Fruit fly (Drosophila melanogaster): ENCODE results near the gene CG4686.
A peak's percentile ranks its signal among the peaks of the same experiment; 100 is the strongest.

The CG4686 gene

DNA sequence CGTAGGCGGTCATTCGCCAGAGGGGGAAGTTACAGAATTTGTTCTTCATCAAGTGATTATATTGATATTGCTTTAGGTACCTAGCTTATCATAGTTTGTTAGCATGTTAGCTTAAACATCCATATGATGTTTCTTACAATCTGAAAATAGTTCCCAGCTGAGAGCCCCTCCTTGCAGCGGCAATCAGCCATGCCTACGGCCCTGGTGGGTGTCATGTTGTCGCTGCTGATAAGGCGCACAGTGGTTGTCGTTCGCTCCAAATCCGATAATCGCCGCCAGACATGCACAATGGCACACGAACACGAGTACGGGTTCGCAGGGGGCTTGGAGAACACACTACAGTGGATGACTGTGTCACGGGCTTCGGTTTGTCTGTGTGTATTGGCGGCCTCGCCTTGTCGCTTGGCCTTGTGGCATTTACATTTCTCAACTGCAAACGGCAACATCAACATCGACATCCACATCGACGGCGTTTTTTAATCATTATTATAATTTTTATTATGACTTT lies 41.7 kb downstream of the CG4686 start (continued):
- TF ChIP-seq CG12071 (GFP tag; optimal IDR thresholded peaks at IDR 0.05), result peak; percentile 78
- peak; percentile 70 for TF ChIP-seq Mad (GFP tag; optimal IDR thresholded peaks at IDR 0.05)
- no peak for TF ChIP-seq pita (GFP tag; optimal IDR thresholded peaks at IDR 0.05)
- TF ChIP-seq Atf-2 (GFP tag; optimal IDR thresholded peaks at IDR 0.05), result peak; percentile 45
- peak; percentile 11; the same call in 1 of the 4 replicates for TF ChIP-seq Dll (GFP tag; IDR thresholded peaks at IDR 0.05; ENCODE audit: partially characterized antibody)
- TF ChIP-seq Dip3 (GFP tag; optimal IDR thresholded peaks at IDR 0.05), result peak; percentile 86
- peak; percentile 61 for TF ChIP-seq CG8388 (GFP tag; optimal IDR thresholded peaks at IDR 0.05)
- TF ChIP-seq CG30431 (GFP tag; optimal IDR thresholded peaks at IDR 0.05), result peak; percentile 54
- peak; percentile 67 for TF ChIP-seq chn (GFP tag; optimal IDR thresholded peaks at IDR 0.05)
- no peak for TF ChIP-seq zen2 (GFP tag; IDR thresholded peaks at IDR 0.05; ENCODE audit: partially characterized antibody)
- peak; percentile 59 for TF ChIP-seq onecut (GFP tag; IDR thresholded peaks at IDR 0.05)
- peak; percentile 73 for TF ChIP-seq CG8944 (GFP tag; optimal IDR thresholded peaks at IDR 0.05)
- TF ChIP-seq zfh2 (GFP tag; optimal IDR thresholded peaks at IDR 0.05), result peak; percentile 82
- TF ChIP-seq NC2β (GFP tag; optimal IDR thresholded peaks at IDR 0.05), result peak; percentile 48
- TF ChIP-seq Dp (GFP tag; optimal IDR thresholded peaks at IDR 0.05), result no peak
- TF ChIP-seq HmgZ (tag; optimal IDR thresholded peaks at IDR 0.05), result peak; percentile 86
- peak; percentile 70 for TF ChIP-seq CG1602 (GFP tag; optimal IDR thresholded peaks at IDR 0.05)
- no peak for TF ChIP-seq Tbp (GFP tag; optimal IDR thresholded peaks at IDR 0.05)
- TF ChIP-seq Jarid2 (GFP tag; optimal IDR thresholded peaks at IDR 0.05), result no peak
- TF ChIP-seq CG1647 (GFP tag; optimal IDR thresholded peaks at IDR 0.05), result peak; percentile 75
- peak; percentile 89 for TF ChIP-seq vvl (GFP tag; IDR thresholded peaks at IDR 0.05)
- TF ChIP-seq NK7.1 (GFP tag; optimal IDR thresholded peaks at IDR 0.05), result peak; percentile 63
- peak; percentile 92 for TF ChIP-seq CG18599 (GFP tag; optimal IDR thresholded peaks at IDR 0.05)
- TF ChIP-seq chif (GFP tag; optimal IDR thresholded peaks at IDR 0.05), result peak; percentile 73 to 80
- TF ChIP-seq CG12769 (tag; optimal IDR thresholded peaks at IDR 0.05), result peak; percentile 97
- TF ChIP-seq Dfd (GFP tag; optimal IDR thresholded peaks at IDR 0.05), result no peak
- 0 out of 2 replicates have a peak, but pooled peaks have one; percentile 10 for TF ChIP-seq dati (GFP tag; IDR thresholded peaks at IDR 0.05)
- peak; percentile 49; the same call in 1 of the 2 replicates for TF ChIP-seq cas (GFP tag; IDR thresholded peaks at IDR 0.05)
- TF ChIP-seq CG3163 (GFP tag; optimal IDR thresholded peaks at IDR 0.05), result no peak
- no peak for TF ChIP-seq CG31388 (GFP tag; optimal IDR thresholded peaks at IDR 0.05)
- peak; percentile 91 for TF ChIP-seq dysf (GFP tag; IDR thresholded peaks at IDR 0.05)
- TF ChIP-seq nerfin-2 (GFP tag; IDR thresholded peaks at IDR 0.05; ENCODE audit: partially characterized antibody), result no peak
- peak; percentile 80 for TF ChIP-seq CG4730 (GFP tag; IDR thresholded peaks at IDR 0.05)
- TF ChIP-seq CG6854 (GFP tag; optimal IDR thresholded peaks at IDR 0.05), result peak; percentile 51
- peak; percentile 58 for TF ChIP-seq abd-A (tag; optimal IDR thresholded peaks at IDR 0.05)
- peak; percentile 60; the same call in 1 of the 2 replicates for TF ChIP-seq MBD-R2 (GFP tag; IDR thresholded peaks at IDR 0.05)
- TF ChIP-seq ci (GFP tag; IDR thresholded peaks at IDR 0.05), result peak; percentile 90
- TF ChIP-seq CG15514 (GFP tag; optimal IDR thresholded peaks at IDR 0.05), result peak; percentile 74
- no peak for TF ChIP-seq Scr (GFP tag; IDR thresholded peaks at IDR 0.05; ENCODE audit: partially characterized antibody)
- TF ChIP-seq pum (GFP tag; optimal IDR thresholded peaks at IDR 0.05), result no peak
- TF ChIP-seq CG10274 (GFP tag; optimal IDR thresholded peaks at IDR 0.05), result peak; percentile 65
- TF ChIP-seq Rfx (GFP tag; IDR thresholded peaks at IDR 0.05), result peak; percentile 92
- peak; percentile 30 for TF ChIP-seq Fer2 (tag; optimal IDR thresholded peaks at IDR 0.05)
- peak; percentile 66 for TF ChIP-seq CG9817 (tag; optimal IDR thresholded peaks at IDR 0.05)
- peak; percentile 41 for TF ChIP-seq CG15011 (GFP tag; optimal IDR thresholded peaks at IDR 0.05)
- peak; percentile 83 for TF ChIP-seq mam (GFP tag; optimal IDR thresholded peaks at IDR 0.05)
- peak; percentile 53 for TF ChIP-seq CG12104 (GFP tag; optimal IDR thresholded peaks at IDR 0.05)
- TF ChIP-seq H2.0 (GFP tag; IDR thresholded peaks at IDR 0.05), result peak; percentile 74
- TF ChIP-seq chm (GFP tag; IDR thresholded peaks at IDR 0.05), result peak; percentile 75
- peak; percentile 23 for TF ChIP-seq Vsx1 (GFP tag; optimal IDR thresholded peaks at IDR 0.05)

Measured in whole organism, embryonic.